Worm (Caenorhabditis elegans) whole organism, L1 larva: ENCODE results near the gene htp-2.

Experiments
- C16A3.4 ChIP-seq: fragments of 150-350 bp; optimal IDR thresholded peaks from 2 replicates; lab custom pipeline; 2014; ENCODE audit warnings: missing biosample characterization, missing genetic modification characterization
- Y116A8C.19 ChIP-seq: sonication (generic microtip); optimal IDR thresholded peaks from 2 replicates; lab custom pipeline; 2016; ENCODE audit warnings: missing compliant biosample characterization, missing genetic modification characterization, borderline replicate concordance
- aly-2 ChIP-seq: fragments of 150-350 bp; optimal IDR thresholded peaks from 2 replicates; lab custom pipeline; 2014; ENCODE audit warnings: missing biosample characterization, missing genetic modification characterization
- blmp-1 ChIP-seq: fragments of 150-350 bp; optimal IDR thresholded peaks from 2 replicates; lab custom pipeline; 2014; ENCODE audit warnings: missing biosample characterization, missing genetic modification characterization
- ceh-8 ChIP-seq: fragments of 200-800 bp; sonication (Bioruptor generic); optimal IDR thresholded peaks from 2 replicates; lab custom pipeline; 2018; ENCODE audit warnings: mild to moderate bottlenecking, missing genetic modification characterization, moderate library complexity, missing compliant biosample characterization
- ces-1 ChIP-seq: fragments of 150-350 bp; optimal IDR thresholded peaks from 2 replicates; lab custom pipeline; 2014; ENCODE audit warnings: missing biosample characterization, missing genetic modification reagents, missing genetic modification characterization
- dpl-1 ChIP-seq, 3 experiments: fragments of 150-350 bp in 2 of 3; sonication (generic microtip) in 1 of 3; optimal IDR thresholded peaks; 2 replicates each; lab custom pipeline; 2014 to 2017; ENCODE audit warnings: missing biosample characterization in 3 of 3, missing genetic modification characterization in 3 of 3, missing genetic modification reagents in 3 of 3
- efl-1 ChIP-seq, 4 experiments: fragments of 150-350 bp; optimal IDR thresholded peaks in 3 of 4; peaks in 1 of 4; 1 replicate in 1 of 4; 2 replicates in 3 of 4; lab custom pipeline; 2014; ENCODE audit warnings: missing biosample characterization in 2 of 4, missing genetic modification characterization in 2 of 4, missing genetic modification reagents in 2 of 4
- efl-3 ChIP-seq: fragments of 200-800 bp; sonication (Bioruptor generic); optimal IDR thresholded peaks from 2 replicates; lab custom pipeline; 2018; ENCODE audit warnings: mild to moderate bottlenecking, missing genetic modification characterization, missing compliant biosample characterization
- elt-2 ChIP-seq: sonication (generic microtip); optimal IDR thresholded peaks from 2 replicates; lab custom pipeline; 2016; ENCODE audit warnings: missing genetic modification characterization, mild to moderate bottlenecking, inconsistent platforms, missing compliant biosample characterization, missing genetic modification reagents
- ets-5 ChIP-seq: fragments of 200-800 bp; sonication (Bioruptor generic); IDR thresholded peaks from 2 replicates; pipeline ENCODE4 v1.3.6; 2022; ENCODE audit warnings: missing genetic modification characterization, missing compliant biosample characterization
- fkh-4 ChIP-seq: sonication (generic microtip); optimal IDR thresholded peaks from 2 replicates; lab custom pipeline; 2016; ENCODE audit warnings: missing compliant biosample characterization, missing genetic modification characterization, borderline replicate concordance
- fkh-8 ChIP-seq: sonication (generic microtip); optimal IDR thresholded peaks from 2 replicates; lab custom pipeline; 2016; ENCODE audit warnings: mild to moderate bottlenecking, missing genetic modification characterization, missing compliant biosample characterization
- fos-1 ChIP-seq: fragments of 150-350 bp; optimal IDR thresholded peaks from 2 replicates; lab custom pipeline; 2014; ENCODE audit warnings: missing biosample characterization, missing genetic modification characterization
- grh-1 ChIP-seq: fragments of 200-800 bp; sonication (Bioruptor generic); IDR thresholded peaks from 2 replicates; pipeline ENCODE4 v1.3.6; 2022; ENCODE audit warnings: missing genetic modification reagents, missing genetic modification characterization, missing compliant biosample characterization
- hlh-17 ChIP-seq: fragments of 200-800 bp; sonication (Bioruptor generic); optimal IDR thresholded peaks from 2 replicates; lab custom pipeline; 2018; ENCODE audit warnings: missing genetic modification characterization, mild to moderate bottlenecking, missing compliant biosample characterization, moderate library complexity, borderline replicate concordance
- irx-1 ChIP-seq: sonication (generic microtip); optimal IDR thresholded peaks from 2 replicates; lab custom pipeline; 2016; ENCODE audit warnings: missing genetic modification characterization, missing compliant biosample characterization
- isw-1 ChIP-seq: fragments of 200-800 bp; sonication (Bioruptor generic); IDR thresholded peaks from 2 replicates; pipeline ENCODE4 v1.3.6; 2022; ENCODE audit warnings: missing genetic modification characterization, missing compliant biosample characterization
- jun-1 ChIP-seq: fragments of 150-350 bp; optimal IDR thresholded peaks from 2 replicates; lab custom pipeline; 2014; ENCODE audit warnings: missing biosample characterization, missing genetic modification reagents, missing genetic modification characterization
- lin-14 ChIP-seq: fragments of 200-800 bp; sonication (Bioruptor generic); optimal IDR thresholded peaks from 2 replicates; lab custom pipeline; 2018; ENCODE audit warnings: mild to moderate bottlenecking, missing genetic modification characterization, moderate library complexity, missing compliant biosample characterization
- lin-35 ChIP-seq, 2 experiments: fragments of 150-350 bp; optimal IDR thresholded peaks; 2 replicates each; lab custom pipeline; 2014; ENCODE audit warnings: missing biosample characterization in 2 of 2, missing genetic modification characterization in 2 of 2, missing genetic modification reagents in 2 of 2
- lsy-2 ChIP-seq, 2 experiments: fragments of 150-350 bp; optimal IDR thresholded peaks; 2 replicates each; lab custom pipeline; 2014; ENCODE audit warnings: missing biosample characterization in 2 of 2, missing genetic modification characterization in 2 of 2
- mef-2 ChIP-seq: fragments of 150-350 bp; optimal IDR thresholded peaks from 2 replicates; lab custom pipeline; 2014; ENCODE audit warnings: missing biosample characterization, missing genetic modification characterization
- mep-1 ChIP-seq: fragments of 150-350 bp; optimal IDR thresholded peaks from 2 replicates; lab custom pipeline; 2014; ENCODE audit warnings: missing biosample characterization, missing genetic modification characterization
- nhr-19 ChIP-seq: fragments of 200-800 bp; sonication (Bioruptor generic); conservative IDR thresholded peaks from 2 replicates; pipeline ENCODE4 v1.3.6; 2022; ENCODE audit warnings: missing genetic modification characterization, missing compliant biosample characterization
- nhr-20 ChIP-seq: sonication (generic microtip); optimal IDR thresholded peaks from 2 replicates; lab custom pipeline; 2016; ENCODE audit warnings: mild to moderate bottlenecking, missing genetic modification characterization, missing compliant biosample characterization
- nhr-71 ChIP-seq: sonication (generic microtip); optimal IDR thresholded peaks from 2 replicates; lab custom pipeline; 2016; ENCODE audit warnings: mild to moderate bottlenecking, missing genetic modification characterization, moderate library complexity, missing compliant biosample characterization
- nhr-77 ChIP-seq: fragments of 150-350 bp; optimal IDR thresholded peaks from 2 replicates; lab custom pipeline; 2014; ENCODE audit warnings: missing biosample characterization, missing genetic modification characterization
- nhr-90 ChIP-seq: sonication (generic microtip); optimal IDR thresholded peaks from 2 replicates; lab custom pipeline; 2016; ENCODE audit warnings: mild to moderate bottlenecking, missing genetic modification characterization, missing compliant biosample characterization; ENCODE audit not compliant: poor library complexity
- snu-23 ChIP-seq: sonication (generic microtip); optimal IDR thresholded peaks from 2 replicates; lab custom pipeline; 2016; ENCODE audit warnings: missing genetic modification characterization, missing compliant biosample characterization
- tlp-1 ChIP-seq: fragments of 150-350 bp; optimal IDR thresholded peaks from 2 replicates; lab custom pipeline; 2014; ENCODE audit warnings: missing biosample characterization, missing genetic modification characterization
- zag-1 ChIP-seq: fragments of 150-350 bp; optimal IDR thresholded peaks from 2 replicates; lab custom pipeline; 2014; ENCODE audit warnings: missing biosample characterization, missing genetic modification characterization
- zip-4 ChIP-seq: fragments of 200-800 bp; sonication (Bioruptor generic); optimal IDR thresholded peaks from 2 replicates; lab custom pipeline; 2018; ENCODE audit warnings: mild to moderate bottlenecking, missing genetic modification characterization, moderate library complexity, missing compliant biosample characterization

htp-2 gene

ce11 chrIV:6432375-6432774 lies 13.1 kb downstream of the htp-2 start:
- TF ChIP-seq mef-2 (tag; lab: Kevin White, UChicago) (no peak), tlp-1 (tag; lab: Kevin White, UChicago) (peak; percentile 13), elt-2 (tag; lab: Kevin White, UChicago) (peak; percentile 40)

- TF ChIP-seq efl-1 (optimal IDR thresholded peaks at IDR 0.05; lab: Kevin White, UChicago), result no peak
- peak in 1 of 2 experiments; percentile 63 for TF ChIP-seq efl-1 (GFP tag; optimal IDR thresholded peaks at IDR 0.05 in 1 of 2; lab: Kevin White, UChicago)
- peak; percentile 36 for TF ChIP-seq elt-2 (tag; lab: Kevin White, UChicago)
- no peak for TF ChIP-seq isw-1
- peak in 1 of 2 experiments; percentile 18 for TF ChIP-seq lin-35 (GFP tag; optimal IDR thresholded peaks at IDR 0.05; lab: Kevin White, UChicago)
Measured at ce11 chrIV:6433424-6433823, 14.1 kb downstream of the htp-2 start.

ce11 chrIV:6438051-6438450 lies 18.7 kb downstream of the htp-2 start, which contains the start of gene dlc-5:
Gene dlc-5, plus strand, starts transcription at chrIV:6438204.
- TF ChIP-seq grh-1 (GFP tag; lab: Robert Waterston, UW) (no peak), fkh-4 (tag; lab: Kevin White, UChicago) (no peak), zag-1 (tag; lab: Kevin White, UChicago) (no peak), nhr-77 (tag; lab: Kevin White, UChicago) (no peak)

- TF ChIP-seq nhr-90 (tag; lab: Kevin White, UChicago) (no peak), Y116A8C.19 (tag; lab: Kevin White, UChicago) (no peak), C16A3.4 (no peak), aly-2 (tag; lab: Kevin White, UChicago) (no peak)
Measured at ce11 chrIV:6441601-6442000, 22.3 kb downstream of the htp-2 start, which contains the start of gene Y73B6BL.31. Gene Y73B6BL.31, plus strand, starts transcription at chrIV:6441901.

ce11 chrIV:6442016-6442618 lies 22.8 kb downstream of the htp-2 start:
- peak; percentile 63 for TF ChIP-seq nhr-20
- TF ChIP-seq efl-1 (optimal IDR thresholded peaks at IDR 0.05; lab: Kevin White, UChicago), result peak; percentile 41 to 45
- peak; percentile 2 to 8 for TF ChIP-seq efl-1 (GFP tag; optimal IDR thresholded peaks at IDR 0.05 in 1 of 2; lab: Kevin White, UChicago)
- 0 out of 2 replicates have a peak, but pooled peaks have one; percentile 12 for TF ChIP-seq nhr-19 (GFP tag; lab: Robert Waterston, UW)
- TF ChIP-seq ces-1 (GFP tag; lab: Kevin White, UChicago), result no peak
- TF ChIP-seq nhr-90 (tag; lab: Kevin White, UChicago), result no peak
- peak; percentile 3 for TF ChIP-seq jun-1 (tag; lab: Kevin White, UChicago)
- peak; percentile 37 for TF ChIP-seq zip-4
- peak in 1 of 2 experiments; percentile 10 for TF ChIP-seq lin-35 (GFP tag; optimal IDR thresholded peaks at IDR 0.05; lab: Kevin White, UChicago)
- TF ChIP-seq lsy-2 (tag; optimal IDR thresholded peaks at IDR 0.05; lab: Kevin White, UChicago), result no peak
- peak; percentile 13 for TF ChIP-seq snu-23 (GFP tag; lab: Kevin White, UChicago)
- TF ChIP-seq elt-2 (tag; lab: Kevin White, UChicago), result peak; percentile 42
- peak; percentile 40 for TF ChIP-seq nhr-71
- TF ChIP-seq irx-1, result peak; percentile 7
- peak; percentile 17 for TF ChIP-seq fkh-8 (tag; lab: Kevin White, UChicago)
- peak; percentile 22 for TF ChIP-seq blmp-1 (tag; lab: Kevin White, UChicago)
- TF ChIP-seq dpl-1 (GFP tag; optimal IDR thresholded peaks at IDR 0.05; lab: Kevin White, UChicago), result peak in 1 of 3 experiments; percentile 21
- no peak for TF ChIP-seq grh-1 (GFP tag; lab: Robert Waterston, UW)
- TF ChIP-seq fos-1 (tag; lab: Kevin White, UChicago), result no peak
- TF ChIP-seq ets-5 (GFP tag; lab: Robert Waterston, UW), result 0 out of 2 replicates have a peak, but pooled peaks have one; percentile 27
- no peak for TF ChIP-seq ceh-8
- no peak for TF ChIP-seq hlh-17 (GFP tag; lab: Kevin White, UChicago)
- TF ChIP-seq lin-14 (GFP tag; lab: Kevin White, UChicago), result peak; percentile 53
- peak; percentile 3 for TF ChIP-seq mep-1 (tag; lab: Kevin White, UChicago)
- TF ChIP-seq efl-3 (GFP tag; lab: Kevin White, UChicago), result no peak
